Fruit fly (Drosophila melanogaster) whole organism, pupa: ENCODE results near the gene Hmt4-20.
A peak's percentile ranks its signal among the peaks of the same experiment; 100 is the strongest.
"Not testable (repeated sequence)": the region's sequence is repeated elsewhere in the genome, so short reads cannot be mapped to it uniquely, and the experiment has no call there.

Experiments
- CG10348 ChIP-seq: fragments of 200-800 bp; sonication (Bioruptor generic); IDR thresholded peaks from 2 replicates; pipeline ENCODE4 v1.3.6; 2022; ENCODE audit warnings: missing biosample characterization, missing genetic modification characterization
- CG12605 ChIP-seq: fragments of 200-800 bp; sonication (Bioruptor generic); IDR thresholded peaks from 2 replicates; pipeline ENCODE4 v1.3.6; 2022; ENCODE audit warnings: missing biosample characterization, missing genetic modification characterization
- CG13204 ChIP-seq: fragments of 200-800 bp; sonication (Bioruptor generic); optimal IDR thresholded peaks from 2 replicates; lab custom pipeline; 2018; ENCODE audit warnings: missing biosample characterization, mild to moderate bottlenecking, missing genetic modification characterization, moderate library complexity
- CG14655 ChIP-seq: fragments of 200-800 bp; sonication (Bioruptor generic); optimal IDR thresholded peaks from 3 replicates; lab custom pipeline; 2017; ENCODE audit warnings: mild to moderate bottlenecking, missing biosample characterization, missing genetic modification reagents, missing genetic modification characterization
- CG15710 ChIP-seq: fragments of 200-800 bp; sonication (Bioruptor generic); optimal IDR thresholded peaks from 2 replicates; lab custom pipeline; 2018; ENCODE audit warnings: missing biosample characterization, mild to moderate bottlenecking, missing genetic modification characterization, moderate library complexity
- CG17806 ChIP-seq: fragments of 200-800 bp; sonication (Bioruptor generic); optimal IDR thresholded peaks from 2 replicates; lab custom pipeline; 2018; ENCODE audit warnings: missing biosample characterization, mild to moderate bottlenecking, missing genetic modification characterization, moderate library complexity
- CG32121 ChIP-seq: fragments of 200-800 bp; sonication (Bioruptor generic); IDR thresholded peaks from 2 replicates; pipeline ENCODE4 v1.3.6; 2022; ENCODE audit warnings: missing biosample characterization, missing genetic modification characterization
- CG34367 ChIP-seq: fragments of 200-800 bp; sonication (Bioruptor generic); optimal IDR thresholded peaks from 2 replicates; lab custom pipeline; 2018; ENCODE audit warnings: missing biosample characterization, mild to moderate bottlenecking, missing genetic modification characterization
- CG4496 ChIP-seq: fragments of 200-800 bp; sonication (Bioruptor generic); IDR thresholded peaks from 3 replicates; pipeline ENCODE4 v1.3.6; 2022; ENCODE audit warnings: missing biosample characterization, missing genetic modification characterization
- CG8159 ChIP-seq: fragments of 200-800 bp; sonication (Bioruptor generic); optimal IDR thresholded peaks from 3 replicates; lab custom pipeline; 2018; ENCODE audit warnings: missing biosample characterization, mild to moderate bottlenecking, missing genetic modification characterization, moderate library complexity
- CG8301 ChIP-seq: fragments of 200-800 bp; sonication (Bioruptor generic); optimal IDR thresholded peaks from 2 replicates; lab custom pipeline; 2018; ENCODE audit warnings: missing biosample characterization, mild to moderate bottlenecking, missing genetic modification characterization
- CG9948 ChIP-seq: fragments of 200-800 bp; sonication (Bioruptor generic); optimal IDR thresholded peaks from 2 replicates; lab custom pipeline; 2018; ENCODE audit warnings: missing biosample characterization, mild to moderate bottlenecking, missing genetic modification characterization, moderate library complexity
- D1 ChIP-seq: fragments of 200-800 bp; sonication (Bioruptor generic); optimal IDR thresholded peaks from 2 replicates; lab custom pipeline; 2018; ENCODE audit warnings: missing biosample characterization, mild to moderate bottlenecking, missing genetic modification characterization, moderate library complexity
- EcR ChIP-seq: fragments of 200-800 bp; sonication (Bioruptor generic); optimal IDR thresholded peaks from 3 replicates; lab custom pipeline; 2019; ENCODE audit warnings: missing biosample characterization, missing genetic modification characterization, mild to moderate bottlenecking, moderate library complexity, missing genetic modification reagents
- Ets98B ChIP-seq: fragments of 200-800 bp; sonication (Bioruptor generic); IDR thresholded peaks from 2 replicates; pipeline ENCODE4 v1.3.6; 2022; ENCODE audit warnings: missing biosample characterization, missing genetic modification characterization
- Pif1A ChIP-seq: fragments of 200-800 bp; sonication (Bioruptor generic); optimal IDR thresholded peaks from 3 replicates; lab custom pipeline; 2016; ENCODE audit warnings: missing biosample characterization, missing genetic modification characterization
- Pif1B ChIP-seq: fragments of 200-800 bp; sonication (Bioruptor generic); optimal IDR thresholded peaks from 3 replicates; lab custom pipeline; 2016; ENCODE audit warnings: missing biosample characterization, missing genetic modification characterization
- Snoo ChIP-seq: fragments of 200-800 bp; sonication (Bioruptor generic); optimal IDR thresholded peaks from 3 replicates; lab custom pipeline; 2017; ENCODE audit warnings: missing biosample characterization, mild to moderate bottlenecking, missing genetic modification characterization, inconsistent platforms
- fd96Ca ChIP-seq: fragments of 200-800 bp; sonication (Bioruptor generic); IDR thresholded peaks from 3 replicates; pipeline ENCODE4 v1.3.6; 2022; ENCODE audit warnings: missing biosample characterization, missing genetic modification characterization
- gl ChIP-seq: fragments of 200-800 bp; sonication (Bioruptor generic); optimal IDR thresholded peaks from 2 replicates; lab custom pipeline; 2018; ENCODE audit warnings: missing biosample characterization, mild to moderate bottlenecking, missing genetic modification characterization
- rn ChIP-seq: fragments of 200-800 bp; sonication (Bioruptor generic); IDR thresholded peaks from 2 replicates; pipeline ENCODE4 v1.3.6; 2022; ENCODE audit warnings: missing biosample characterization, missing genetic modification characterization

Gene Hmt4-20

DNA sequence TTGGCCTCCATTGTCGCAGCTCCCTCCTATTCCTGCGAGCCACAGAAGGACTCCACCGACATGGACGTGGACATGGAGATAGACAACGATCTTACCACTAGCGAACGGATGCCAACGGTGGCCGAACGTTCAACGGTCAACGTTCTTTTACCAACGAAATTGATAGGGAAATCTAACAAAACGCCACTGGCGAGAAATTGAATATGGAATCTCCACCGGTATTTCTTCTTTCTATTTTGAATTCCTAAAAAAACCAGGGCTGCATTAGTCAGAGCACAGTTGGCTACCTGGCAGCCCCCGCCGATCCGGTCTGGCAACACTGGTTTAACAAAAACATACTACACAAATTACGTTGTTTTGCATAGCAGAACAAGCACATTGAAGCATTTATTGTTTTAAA lies 11.4 kb downstream of the Hmt4-20 start, which contains the start of gene CG13367:
CG13367 (plus strand) TSS at position 301 of the 400 bp plus-strand sequence.
- not testable (repeated sequence) for TF ChIP-seq Pif1A (GFP tag; lab: Kevin White, UChicago); CG9948 (tag; lab: Kevin White, UChicago); CG17806 (tag; lab: Kevin White, UChicago)
- TF ChIP-seq, all 21 proteins: peak for 0; not testable (repeated sequence) for 21

DNA sequence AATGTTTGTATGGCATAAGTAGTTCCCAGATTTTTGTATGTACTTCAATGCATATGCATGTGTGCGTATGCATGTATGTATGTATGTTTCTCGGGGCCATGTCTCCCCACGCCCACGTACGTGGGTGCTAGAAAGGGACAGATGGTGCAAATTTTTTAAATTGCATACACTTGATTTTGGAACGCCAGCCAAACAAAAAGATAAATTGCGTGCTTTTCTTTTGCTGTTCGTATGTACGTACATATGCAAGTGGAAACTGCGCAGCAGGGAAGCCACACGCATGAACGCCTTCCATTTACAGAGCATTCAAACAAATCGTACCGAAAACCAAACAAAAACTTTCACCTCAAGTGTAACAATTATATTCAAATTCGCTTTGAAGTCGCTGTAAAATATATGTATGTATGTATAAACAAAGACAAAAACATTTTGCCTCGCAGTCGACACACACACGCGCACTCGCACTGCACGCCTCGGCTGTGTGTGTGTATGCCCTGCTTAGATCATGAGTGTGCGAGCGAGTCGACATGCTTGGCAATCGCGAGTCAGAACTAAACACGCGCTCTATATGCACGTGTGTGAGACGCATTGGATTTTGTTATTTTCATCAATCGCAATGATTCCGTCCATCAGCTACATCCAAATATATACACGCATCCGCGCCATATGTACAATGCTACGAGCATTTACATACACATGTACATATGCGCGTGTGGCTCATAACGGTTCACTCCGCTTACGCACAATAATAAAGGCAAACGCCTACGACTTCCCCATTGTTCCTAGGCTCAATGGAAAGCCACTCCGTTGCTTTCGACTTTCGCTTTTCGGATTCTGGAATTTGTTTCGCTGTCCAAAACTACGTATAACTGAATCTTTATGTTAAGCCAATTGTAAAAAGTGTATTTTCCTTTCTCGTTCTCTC lies 19.0 kb downstream of the Hmt4-20 start:
- TF ChIP-seq CG15710 (tag; lab: Kevin White, UChicago) (no peak), CG4496 (GFP tag; lab: Robert Waterston, UW) (no peak), CG9948 (tag; lab: Kevin White, UChicago) (no peak), Pif1B (no peak), Ets98B (GFP tag; lab: Robert Waterston, UW) (peak; percentile 39; the same call in 1 of the 2 replicates), Snoo (tag; lab: Kevin White, UChicago) (no peak)

DNA sequence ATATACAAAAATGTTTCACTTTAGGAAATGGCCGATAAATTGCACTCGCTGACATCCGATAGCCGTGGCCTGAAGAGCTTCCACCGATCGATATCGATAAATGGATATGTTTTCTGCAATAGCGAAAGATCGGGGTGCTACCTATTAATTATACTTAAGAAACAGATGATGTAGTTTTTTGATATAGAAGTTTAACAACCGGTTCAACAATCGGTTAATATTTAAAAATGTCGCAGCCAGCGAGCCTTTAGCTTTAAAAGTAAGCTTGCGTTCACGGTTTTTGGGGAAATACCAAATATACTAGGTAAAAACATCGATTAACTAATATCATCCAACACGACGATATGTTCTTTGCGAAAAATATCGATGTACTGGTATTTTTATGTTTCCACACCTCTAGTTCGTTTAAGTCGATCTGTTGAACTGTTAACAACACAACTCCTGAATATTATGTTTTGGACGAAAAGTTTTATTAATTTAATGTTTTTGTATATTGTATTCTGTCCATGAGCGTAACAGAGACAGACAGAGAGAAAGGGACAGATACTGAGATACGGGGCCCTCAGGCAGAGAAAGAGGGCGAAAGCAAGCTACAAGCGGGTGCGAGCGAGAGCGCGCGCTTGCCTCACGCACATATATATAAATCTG lies 20.2 kb downstream of the Hmt4-20 start, which contains the start of gene Dredd:
Dredd (minus strand) TSS at position 51 of the 648 bp plus-strand sequence.
- TF ChIP-seq Pif1A (GFP tag; lab: Kevin White, UChicago) (no peak), CG34367 (no peak), gl (tag; lab: Kevin White, UChicago) (no peak), CG10348 (GFP tag; lab: Robert Waterston, UW) (no peak), D1 (tag; lab: Kevin White, UChicago) (no peak), Pif1B (no peak), CG13204 (GFP tag; lab: Kevin White, UChicago) (no peak), CG8159 (tag; lab: Kevin White, UChicago) (no peak)
- TF ChIP-seq, all 21 proteins: peak for 0

DNA sequence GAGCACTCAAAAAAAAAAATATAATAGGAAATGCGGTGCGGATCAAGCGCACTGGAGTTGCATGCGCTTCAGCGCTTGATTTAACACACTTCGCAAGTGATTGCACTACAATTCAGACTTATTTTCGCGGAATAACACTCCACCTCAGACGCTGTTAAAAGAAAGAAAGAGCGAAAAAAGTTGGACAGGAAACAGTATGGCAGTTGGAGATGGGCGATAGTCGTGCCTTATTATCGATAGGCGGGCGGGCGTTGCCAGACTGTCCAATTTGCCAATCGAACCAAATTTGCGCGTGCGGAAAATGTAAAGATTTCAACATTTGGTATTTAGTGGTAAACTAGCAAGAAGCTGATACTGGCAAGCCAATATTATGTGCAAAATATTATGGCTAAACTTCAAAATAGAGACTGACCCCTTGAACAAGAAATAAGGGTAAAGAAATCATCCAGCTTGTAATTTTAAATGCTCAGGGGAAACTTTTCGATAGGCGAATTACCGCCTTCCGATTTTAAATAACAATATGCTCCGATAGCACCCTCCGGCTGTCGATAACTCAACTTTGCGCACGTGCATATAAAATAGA lies 26.5 kb downstream of the Hmt4-20 start, which contains the start of the genes RpL36 and Mybbp1A:
RpL36 (minus strand) TSS at position 245 of the 583 bp plus-strand sequence.
Mybbp1A (plus strand) TSS at position 535 of the 583 bp plus-strand sequence.
- TF ChIP-seq CG4496 (GFP tag; lab: Robert Waterston, UW) (peak; percentile 44; the same call in 1 of the 3 replicates), CG12605 (GFP tag; lab: Robert Waterston, UW) (peak; percentile 40), EcR (GFP tag; lab: Kevin White, UChicago) (peak; percentile 42), Pif1A (GFP tag; lab: Kevin White, UChicago) (no peak), Snoo (tag; lab: Kevin White, UChicago) (peak; percentile 74), CG8159 (tag; lab: Kevin White, UChicago) (peak; percentile 61), Pif1B (no peak), D1 (tag; lab: Kevin White, UChicago) (no peak), gl (tag; lab: Kevin White, UChicago) (peak; percentile 38), CG13204 (GFP tag; lab: Kevin White, UChicago) (no peak), CG15710 (tag; lab: Kevin White, UChicago) (peak; percentile 44), CG32121 (0 out of 2 replicates have a peak, but pooled peaks have one; percentile 18), CG17806 (tag; lab: Kevin White, UChicago) (no peak), CG10348 (GFP tag; lab: Robert Waterston, UW) (no peak), fd96Ca (0 out of 3 replicates have a peak, but pooled peaks have one; percentile 7), CG9948 (tag; lab: Kevin White, UChicago) (no peak), rn (peak; percentile 13; the same call in 1 of the 2 replicates), Ets98B (GFP tag; lab: Robert Waterston, UW) (peak; percentile 51; the same call in 1 of the 2 replicates), CG34367 (peak; percentile 50), CG14655 (GFP tag; lab: Kevin White, UChicago) (no peak), CG8301 (tag; lab: Kevin White, UChicago) (no peak)

DNA sequence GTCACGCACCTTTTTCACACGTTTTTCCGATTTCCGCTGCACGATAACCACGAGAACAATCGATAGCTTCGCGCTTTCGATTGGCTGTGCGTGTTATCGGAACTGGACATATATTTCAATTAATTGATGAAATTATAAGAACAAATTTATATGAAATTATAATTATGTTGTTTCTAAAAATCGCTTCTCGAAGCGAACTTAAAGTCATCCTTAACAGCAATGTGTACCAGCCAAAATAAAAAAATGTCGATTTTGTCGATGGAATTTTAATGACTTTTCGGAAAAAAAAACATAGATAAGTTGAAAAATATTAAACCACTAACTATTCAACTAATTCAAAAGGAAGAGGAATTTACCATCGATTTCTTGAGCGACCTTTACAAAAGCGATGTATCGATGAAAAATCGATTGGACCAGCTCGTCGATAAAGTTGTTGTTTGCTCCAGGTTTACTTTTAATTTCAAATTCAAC lies 30.6 kb downstream of the Hmt4-20 start, which contains the start of the genes CG13364 and Hinfp:
CG13364 (minus strand) TSS at position 47 of the 471 bp plus-strand sequence.
Hinfp (plus strand) TSS at position 386 of the 471 bp plus-strand sequence.
- TF ChIP-seq Ets98B (GFP tag; lab: Robert Waterston, UW) = no peak
- no peak for TF ChIP-seq CG9948 (tag; lab: Kevin White, UChicago)
- no peak for TF ChIP-seq rn
- no peak for TF ChIP-seq CG13204 (GFP tag; lab: Kevin White, UChicago)
- TF ChIP-seq CG32121 = no peak
- TF ChIP-seq CG12605 (GFP tag; lab: Robert Waterston, UW) = no peak
- TF ChIP-seq CG14655 (GFP tag; lab: Kevin White, UChicago) = no peak
- no peak for TF ChIP-seq D1 (tag; lab: Kevin White, UChicago)
- TF ChIP-seq Snoo (tag; lab: Kevin White, UChicago) = no peak
- TF ChIP-seq CG8159 (tag; lab: Kevin White, UChicago) = no peak
- TF ChIP-seq CG10348 (GFP tag; lab: Robert Waterston, UW) = no peak
- TF ChIP-seq Pif1B = no peak
- no peak for TF ChIP-seq fd96Ca
- no peak for TF ChIP-seq CG8301 (tag; lab: Kevin White, UChicago)
- TF ChIP-seq Pif1A (GFP tag; lab: Kevin White, UChicago) = no peak
- no peak for TF ChIP-seq EcR (GFP tag; lab: Kevin White, UChicago)
- no peak for TF ChIP-seq CG17806 (tag; lab: Kevin White, UChicago)
- no peak for TF ChIP-seq CG15710 (tag; lab: Kevin White, UChicago)
